Fruit fly (Drosophila melanogaster) whole organism, embryonic: ENCODE data around the gene gce.

Source experiments
- Ada2b ChIP-seq: fragments of 200-800 bp; sonication (Bioruptor generic); IDR thresholded peaks from 2 replicates; pipeline ENCODE4 v1.3.6; 2022; ENCODE audit warnings: missing biosample characterization, missing genetic modification characterization
- Aef1 ChIP-seq: fragments of 200-800 bp; sonication (Bioruptor generic); IDR thresholded peaks from 3 replicates; pipeline ENCODE4 v1.3.6; 2022; ENCODE audit warnings: missing biosample characterization, missing genetic modification characterization
- Atf6 ChIP-seq: fragments of 200-800 bp; sonication (Bioruptor generic); IDR thresholded peaks from 2 replicates; pipeline ENCODE4 v1.3.6; 2022; ENCODE audit warnings: missing biosample characterization, missing genetic modification characterization
- B-H1 ChIP-seq: fragments of 200-800 bp; sonication (Bioruptor generic); IDR thresholded peaks from 3 replicates; pipeline ENCODE4 v1.3.6; 2022; ENCODE audit warnings: missing biosample characterization, missing genetic modification characterization
- Blimp-1 ChIP-seq: fragments of 200-800 bp; sonication (Bioruptor generic); optimal IDR thresholded peaks from 3 replicates; lab custom pipeline; 2018; ENCODE audit warnings: missing biosample characterization, missing genetic modification characterization, mild to moderate bottlenecking, moderate library complexity, missing genetic modification reagents
- CG11504 ChIP-seq: fragments of 200-800 bp; sonication (Bioruptor generic); optimal IDR thresholded peaks from 3 replicates; lab custom pipeline; 2019; ENCODE audit warnings: missing biosample characterization, mild to moderate bottlenecking, missing genetic modification characterization, moderate library complexity
- CG14014 ChIP-seq: fragments of 200-800 bp; sonication (Bioruptor generic); IDR thresholded peaks from 2 replicates; pipeline ENCODE4 v1.3.6; 2022; ENCODE audit warnings: missing biosample characterization, missing genetic modification characterization
- CG15514 ChIP-seq: fragments of 200-800 bp; sonication (Bioruptor generic); optimal IDR thresholded peaks from 3 replicates; lab custom pipeline; 2017; ENCODE audit warnings: missing biosample characterization, missing genetic modification characterization, mild to moderate bottlenecking, moderate library complexity, missing genetic modification reagents
- CG17385 ChIP-seq: fragments of 200-800 bp; sonication (Bioruptor generic); optimal IDR thresholded peaks from 3 replicates; lab custom pipeline; 2018; ENCODE audit warnings: missing biosample characterization, mild to moderate bottlenecking, missing genetic modification characterization
- CG17802 ChIP-seq: fragments of 200-800 bp; sonication (Bioruptor generic); optimal IDR thresholded peaks from 2 replicates; lab custom pipeline; 2018; ENCODE audit warnings: missing biosample characterization, mild to moderate bottlenecking, missing genetic modification characterization, moderate library complexity
- CG18599 ChIP-seq: fragments of 200-800 bp; sonication (Bioruptor generic); optimal IDR thresholded peaks from 3 replicates; lab custom pipeline; 2017; ENCODE audit warnings: missing biosample characterization, missing genetic modification characterization, mild to moderate bottlenecking, moderate library complexity, missing genetic modification reagents
- CG2116 ChIP-seq: fragments of 200-800 bp; sonication (Bioruptor generic); optimal IDR thresholded peaks from 3 replicates; lab custom pipeline; 2018; ENCODE audit warnings: missing biosample characterization, mild to moderate bottlenecking, missing genetic modification characterization
- CG30403 ChIP-seq: fragments of 200-800 bp; sonication (Bioruptor generic); optimal IDR thresholded peaks from 3 replicates; lab custom pipeline; 2016; ENCODE audit warnings: missing biosample characterization, missing genetic modification characterization
- CG31224 ChIP-seq: fragments of 200-800 bp; sonication (Bioruptor generic); IDR thresholded peaks from 2 replicates; pipeline ENCODE4 v1.3.6; 2022; ENCODE audit warnings: missing biosample characterization, missing genetic modification characterization
- CG32772 ChIP-seq: fragments of 200-800 bp; sonication (Bioruptor generic); IDR thresholded peaks from 2 replicates; pipeline ENCODE4 v1.3.6; 2022; ENCODE audit warnings: missing biosample characterization, missing genetic modification characterization
- CG3847 ChIP-seq: fragments of 200-800 bp; sonication (Bioruptor generic); IDR thresholded peaks from 2 replicates; pipeline ENCODE4 v1.3.6; 2022; ENCODE audit warnings: missing biosample characterization, missing genetic modification characterization
- CG4730 ChIP-seq: fragments of 200-800 bp; sonication (Bioruptor generic); IDR thresholded peaks from 2 replicates; pipeline ENCODE4 v1.3.6; 2022; ENCODE audit warnings: missing biosample characterization, missing genetic modification characterization
- CG7556 ChIP-seq: fragments of 200-800 bp; sonication (Bioruptor generic); optimal IDR thresholded peaks from 2 replicates; lab custom pipeline; 2017; ENCODE audit warnings: missing biosample characterization, mild to moderate bottlenecking, missing genetic modification characterization
- CG7786 ChIP-seq: fragments of 200-800 bp; sonication (Bioruptor generic); optimal IDR thresholded peaks from 2 replicates; lab custom pipeline; 2016; ENCODE audit warnings: missing biosample characterization, missing genetic modification characterization
- CG9215 ChIP-seq: fragments of 200-800 bp; sonication (Bioruptor generic); IDR thresholded peaks from 2 replicates; pipeline ENCODE4 v1.3.6; 2022; ENCODE audit warnings: missing biosample characterization, missing genetic modification characterization
- CG9727 ChIP-seq: fragments of 200-800 bp; sonication (Bioruptor generic); optimal IDR thresholded peaks from 3 replicates; lab custom pipeline; 2017; ENCODE audit warnings: missing biosample characterization, mild to moderate bottlenecking, missing genetic modification characterization
- Dbx ChIP-seq: fragments of 200-800 bp; sonication (Bioruptor generic); IDR thresholded peaks from 3 replicates; pipeline ENCODE4 v1.3.6; 2022; ENCODE audit warnings: missing biosample characterization, missing genetic modification characterization
- E2f2 ChIP-seq: fragments of 200-800 bp; sonication (Bioruptor generic); IDR thresholded peaks from 2 replicates; pipeline ENCODE4 v1.3.6; 2022; ENCODE audit warnings: missing biosample characterization, missing genetic modification characterization
- Ets65A ChIP-seq: fragments of 200-800 bp; sonication (Bioruptor generic); peaks from one replicate; lab custom pipeline; 2016; ENCODE audit warnings: missing biosample characterization, missing genetic modification characterization
- Hand ChIP-seq: fragments of 200-800 bp; sonication (Bioruptor generic); optimal IDR thresholded peaks from 2 replicates; lab custom pipeline; 2017; ENCODE audit warnings: mild to moderate bottlenecking, missing biosample characterization, missing genetic modification reagents, missing genetic modification characterization
- Hsf ChIP-seq: fragments of 200-800 bp; sonication (Bioruptor generic); optimal IDR thresholded peaks from 3 replicates; lab custom pipeline; 2016; ENCODE audit warnings: missing biosample characterization, missing genetic modification characterization
- MBD-R2 ChIP-seq: fragments of 200-800 bp; sonication (Bioruptor generic); IDR thresholded peaks from 2 replicates; pipeline ENCODE4 v1.3.6; 2022; ENCODE audit warnings: missing biosample characterization, missing genetic modification characterization
- Med ChIP-seq: fragments of 200-800 bp; sonication (Bioruptor generic); peaks from one replicate; lab custom pipeline; 2016; ENCODE audit warnings: missing biosample characterization, missing genetic modification characterization, mild to moderate bottlenecking, inconsistent platforms, moderate library complexity
- Meics ChIP-seq: fragments of 200-800 bp; sonication (Bioruptor generic); optimal IDR thresholded peaks from 2 replicates; lab custom pipeline; 2017; ENCODE audit warnings: missing biosample characterization, mild to moderate bottlenecking, missing genetic modification characterization
- Taf1 ChIP-seq: fragments of 200-800 bp; sonication (Bioruptor generic); IDR thresholded peaks from 2 replicates; pipeline ENCODE4 v1.3.6; 2022; ENCODE audit warnings: missing biosample characterization, missing genetic modification characterization
- cas ChIP-seq: fragments of 200-800 bp; sonication (Bioruptor generic); IDR thresholded peaks from 2 replicates; pipeline ENCODE4 v1.3.6; 2022; ENCODE audit warnings: missing biosample characterization, missing genetic modification characterization
- caup ChIP-seq: fragments of 200-800 bp; sonication (Bioruptor generic); optimal IDR thresholded peaks from 3 replicates; lab custom pipeline; 2017; ENCODE audit warnings: missing biosample characterization, mild to moderate bottlenecking, missing genetic modification characterization, moderate library complexity; ENCODE audit not compliant: severe bottlenecking
- dpn ChIP-seq, 2 experiments: fragments of 200-800 bp; sonication (Bioruptor generic); optimal IDR thresholded peaks; 3 replicates each; lab custom pipeline; 2016; ENCODE audit warnings: missing biosample characterization in 2 of 2, missing genetic modification characterization in 2 of 2
- hkb ChIP-seq, 2 experiments: fragments of 200-800 bp in 1 of 2; fragments of >200 bp in 1 of 2; sonication (Bioruptor generic) in 1 of 2; IDR thresholded peaks in 1 of 2; optimal IDR thresholded peaks in 1 of 2; 2 replicates each; pipeline versions ENCODE4 v1.3.6 to Lab custom; 2017 to 2022; ENCODE audit warnings: missing biosample characterization in 1 of 2, missing genetic modification characterization in 1 of 2
- ind ChIP-seq: fragments of 200-800 bp; sonication (Bioruptor generic); optimal IDR thresholded peaks from 3 replicates; lab custom pipeline; 2016; ENCODE audit warnings: missing biosample characterization, missing genetic modification characterization
- lab ChIP-seq: fragments of 200-800 bp; sonication (Bioruptor generic); optimal IDR thresholded peaks from 3 replicates; lab custom pipeline; 2017; ENCODE audit warnings: missing biosample characterization, missing genetic modification characterization, mild to moderate bottlenecking, moderate library complexity, missing genetic modification reagents
- lilli ChIP-seq: fragments of 200-800 bp; sonication (Bioruptor generic); optimal IDR thresholded peaks from 3 replicates; lab custom pipeline; 2016; ENCODE audit warnings: missing biosample characterization, missing genetic modification characterization
- lmd ChIP-seq: fragments of 200-800 bp; sonication (Bioruptor generic); IDR thresholded peaks from 2 replicates; pipeline ENCODE4 v1.3.6; 2022; ENCODE audit warnings: missing biosample characterization, missing genetic modification characterization
- luna ChIP-seq: fragments of 200-800 bp; sonication (Bioruptor generic); optimal IDR thresholded peaks from 2 replicates; lab custom pipeline; 2016; ENCODE audit warnings: missing biosample characterization, missing genetic modification characterization
- nom ChIP-seq: fragments of 200-800 bp; sonication (Bioruptor generic); optimal IDR thresholded peaks from 2 replicates; lab custom pipeline; 2017; ENCODE audit warnings: missing biosample characterization, missing genetic modification characterization, mild to moderate bottlenecking, moderate library complexity, missing genetic modification reagents
- pan ChIP-seq, 4 experiments: fragments of >200 bp in 3 of 4; fragments of 200-800 bp in 1 of 4; sonication (Bioruptor generic) in 1 of 4; optimal IDR thresholded peaks in 3 of 4; IDR thresholded peaks in 1 of 4; 2 replicates each; pipeline versions ENCODE4 v1.3.6 to Lab custom; 2017 to 2022; ENCODE audit warnings: missing biosample characterization in 2 of 4, missing genetic modification characterization in 2 of 4, mixed read lengths in 1 of 4
- pb ChIP-seq: fragments of 200-800 bp; sonication (Bioruptor generic); optimal IDR thresholded peaks from 3 replicates; lab custom pipeline; 2016; ENCODE audit warnings: missing biosample characterization, missing genetic modification characterization
- pho ChIP-seq: fragments of 200-800 bp; sonication (Bioruptor generic); optimal IDR thresholded peaks from 2 replicates; lab custom pipeline; 2016; ENCODE audit warnings: missing biosample characterization, missing genetic modification characterization
- ranshi ChIP-seq: fragments of 200-800 bp; sonication (Bioruptor generic); IDR thresholded peaks from 2 replicates; pipeline ENCODE4 v1.3.6; 2022; ENCODE audit warnings: missing biosample characterization, missing genetic modification characterization
- row ChIP-seq: fragments of 200-800 bp; sonication (Bioruptor generic); IDR thresholded peaks from 3 replicates; pipeline ENCODE4 v1.3.6; 2022; ENCODE audit warnings: missing biosample characterization, missing genetic modification characterization
- sisA ChIP-seq: fragments of 200-800 bp; sonication (Bioruptor generic); IDR thresholded peaks from 2 replicates; pipeline ENCODE4 v1.3.6; 2022; ENCODE audit warnings: missing biosample characterization, missing genetic modification characterization
- tgo ChIP-seq: fragments of 200-800 bp; sonication (Bioruptor generic); IDR thresholded peaks from 3 replicates; pipeline ENCODE4 v1.3.6; 2022; ENCODE audit warnings: missing biosample characterization, missing genetic modification characterization
- vfl ChIP-seq: fragments of 200-800 bp; sonication (Bioruptor generic); optimal IDR thresholded peaks from 2 replicates; lab custom pipeline; 2016; ENCODE audit warnings: missing biosample characterization, missing genetic modification characterization
- vvl ChIP-seq: fragments of 200-800 bp; sonication (Bioruptor generic); IDR thresholded peaks from 2 replicates; pipeline ENCODE4 v1.3.6; 2022; ENCODE audit warnings: missing biosample characterization, missing genetic modification characterization

Gene gce

DNA sequence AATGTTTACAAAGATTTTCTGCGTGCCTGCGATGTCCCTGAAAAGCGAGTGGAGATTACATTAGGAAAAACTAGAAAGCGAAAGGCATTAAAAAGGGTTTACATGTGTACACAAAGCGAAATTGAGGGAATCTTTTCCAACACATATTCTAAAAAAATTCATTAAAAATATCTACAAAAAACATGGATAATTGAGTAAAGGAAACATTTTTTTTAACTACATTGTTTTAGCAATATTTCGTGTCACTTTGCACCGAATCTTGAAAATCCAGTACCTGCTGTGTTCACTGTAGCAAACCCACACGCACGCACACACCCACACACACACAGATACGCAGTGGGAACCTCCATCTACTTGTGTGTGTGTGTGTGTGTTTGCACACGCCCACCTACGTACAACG, 6.6 kb downstream of the gce start (continued):
- TF ChIP-seq Ada2b (GFP tag; lab: Robert Waterston, UW) = peak; percentile 25; the same call in 1 of the 2 replicates
- peak; percentile 79 for TF ChIP-seq CG18599 (GFP tag; lab: Kevin White, UChicago)
- TF ChIP-seq CG30403 (GFP tag; lab: Kevin White, UChicago) = peak; percentile 17
- TF ChIP-seq hkb (optimal IDR thresholded peaks at IDR 0.05; lab: Kevin White, UChicago) = no peak
- peak; percentile 30; the same call in 1 of the 2 replicates for TF ChIP-seq hkb (GFP tag; IDR thresholded peaks at IDR 0.05; lab: Robert Waterston, UW)
- peak; percentile 27; the same call in 1 of the 3 replicates for TF ChIP-seq tgo (GFP tag; lab: Robert Waterston, UW)
- TF ChIP-seq Hsf (GFP tag; lab: Kevin White, UChicago) = peak; percentile 7
- 0 out of 2 replicates have a peak, but pooled peaks have one; percentile 24 for TF ChIP-seq MBD-R2 (GFP tag; lab: Robert Waterston, UW)
- peak; percentile 37 for TF ChIP-seq CG11504 (tag; lab: Kevin White, UChicago)
- TF ChIP-seq caup = peak; percentile 27
- peak; percentile 16 for TF ChIP-seq CG17385 (GFP tag; lab: Kevin White, UChicago)
- peak; percentile 37 for TF ChIP-seq pho (GFP tag; lab: Kevin White, UChicago)
- no peak for TF ChIP-seq cas (GFP tag; lab: Robert Waterston, UW)
- TF ChIP-seq CG17802 (tag; lab: Kevin White, UChicago) = no peak
- no peak for TF ChIP-seq luna (GFP tag; lab: Kevin White, UChicago)
- TF ChIP-seq Meics (GFP tag; lab: Kevin White, UChicago) = peak; percentile 56
- no peak for TF ChIP-seq nom
- TF ChIP-seq Ets65A (GFP tag; lab: Kevin White, UChicago) = peak; percentile 32
- TF ChIP-seq CG9727 (GFP tag; lab: Kevin White, UChicago) = peak; percentile 26
- TF ChIP-seq lab = peak; percentile 58
- 0 out of 2 replicates have a peak, but pooled peaks have one; percentile 23 for TF ChIP-seq sisA (GFP tag; lab: Robert Waterston, UW)
- TF ChIP-seq ranshi = peak; percentile 51; the same call in 1 of the 2 replicates
- peak; percentile 85 for TF ChIP-seq Med (GFP tag; lab: Kevin White, UChicago)
- peak; percentile 15; the same call in 1 of the 2 replicates for TF ChIP-seq CG32772 (GFP tag; lab: Robert Waterston, UW)
- TF ChIP-seq CG2116 (GFP tag; lab: Kevin White, UChicago) = no peak
- TF ChIP-seq Dbx (GFP tag; lab: Robert Waterston, UW) = peak; percentile 66
- peak; percentile 14 for TF ChIP-seq ind
- TF ChIP-seq CG15514 (GFP tag; lab: Kevin White, UChicago) = peak; percentile 20
- peak; percentile 41 for TF ChIP-seq lilli (GFP tag; lab: Kevin White, UChicago)
- TF ChIP-seq E2f2 (GFP tag; lab: Robert Waterston, UW) = peak; percentile 33; the same call in 1 of the 2 replicates
- 0 out of 3 replicates have a peak, but pooled peaks have one; percentile 23 for TF ChIP-seq Aef1 (GFP tag; lab: Robert Waterston, UW)
- peak; percentile 26 for TF ChIP-seq CG7556 (GFP tag; lab: Kevin White, UChicago)
- TF ChIP-seq Atf6 (GFP tag; lab: Robert Waterston, UW) = peak; percentile 32; the same call in 1 of the 2 replicates
- TF ChIP-seq pb (GFP tag; lab: Kevin White, UChicago) = no peak
- peak; percentile 40; the same call in 1 of the 2 replicates for TF ChIP-seq Taf1
- peak; percentile 68 for TF ChIP-seq row
- no peak for TF ChIP-seq pan (optimal IDR thresholded peaks at IDR 0.05; lab: Kevin White, UChicago)
- TF ChIP-seq pan (GFP tag; optimal IDR thresholded peaks at IDR 0.05 in 1 of 2, IDR thresholded peaks at IDR 0.05 in 1 of 2) = peak in 1 of 2 experiments; percentile 46
- TF ChIP-seq CG4730 (GFP tag; lab: Robert Waterston, UW) = 0 out of 2 replicates have a peak, but pooled peaks have one; percentile 12
- peak; percentile 26; the same call in 2 of the 3 replicates for TF ChIP-seq B-H1 (GFP tag; lab: Robert Waterston, UW)
- TF ChIP-seq Blimp-1 (GFP tag; lab: Kevin White, UChicago) = no peak
- no peak for TF ChIP-seq vfl
- peak in 1 of 2 experiments; percentile 10 for TF ChIP-seq dpn (GFP tag; optimal IDR thresholded peaks at IDR 0.05; lab: Kevin White, UChicago)
- TF ChIP-seq vvl (GFP tag; lab: Robert Waterston, UW) = peak; percentile 36; the same call in 1 of the 2 replicates
- TF ChIP-seq CG7786 (GFP tag; lab: Kevin White, UChicago) = peak; percentile 12
- TF ChIP-seq CG31224 (GFP tag; lab: Robert Waterston, UW) = peak; percentile 23; the same call in 1 of the 2 replicates
- 0 out of 2 replicates have a peak, but pooled peaks have one; percentile 7 for TF ChIP-seq CG3847 (GFP tag; lab: Robert Waterston, UW)
- TF ChIP-seq Hand (GFP tag; lab: Kevin White, UChicago) = peak; percentile 23
- peak; percentile 48; the same call in 1 of the 2 replicates for TF ChIP-seq lmd (GFP tag; lab: Robert Waterston, UW)
- TF ChIP-seq CG9215 = peak; percentile 23; the same call in 1 of the 2 replicates
- TF ChIP-seq CG14014 = 0 out of 2 replicates have a peak, but pooled peaks have one; percentile 21
